Worm (Caenorhabditis elegans) whole organism, L1 larva: ENCODE data around the gene frpr-12.

ENCODE experiments used
- ama-1 ChIP-seq: fragments of 150-350 bp; optimal IDR thresholded peaks from 2 replicates; lab custom pipeline; 2014
- blmp-1 ChIP-seq: fragments of 150-350 bp; optimal IDR thresholded peaks from 2 replicates; lab custom pipeline; 2014; ENCODE audit warnings: missing biosample characterization, missing genetic modification characterization
- lin-15B ChIP-seq: fragments of 150-350 bp; sonication (generic microtip); optimal IDR thresholded peaks from 3 replicates; lab custom pipeline; 2014; ENCODE audit warnings: missing biosample characterization, missing genetic modification characterization
- lin-39 ChIP-seq: fragments of 150-350 bp; optimal IDR thresholded peaks from 2 replicates; lab custom pipeline; 2014; ENCODE audit warnings: missing biosample characterization, missing genetic modification reagents, missing genetic modification characterization
- nhr-77 ChIP-seq: fragments of 150-350 bp; optimal IDR thresholded peaks from 2 replicates; lab custom pipeline; 2014; ENCODE audit warnings: missing biosample characterization, missing genetic modification characterization
- pax-3 ChIP-seq: fragments of 200-800 bp; sonication (Bioruptor generic); optimal IDR thresholded peaks from 2 replicates; lab custom pipeline; 2018; ENCODE audit warnings: mild to moderate bottlenecking, missing genetic modification characterization, moderate library complexity, missing compliant biosample characterization

DNA sequence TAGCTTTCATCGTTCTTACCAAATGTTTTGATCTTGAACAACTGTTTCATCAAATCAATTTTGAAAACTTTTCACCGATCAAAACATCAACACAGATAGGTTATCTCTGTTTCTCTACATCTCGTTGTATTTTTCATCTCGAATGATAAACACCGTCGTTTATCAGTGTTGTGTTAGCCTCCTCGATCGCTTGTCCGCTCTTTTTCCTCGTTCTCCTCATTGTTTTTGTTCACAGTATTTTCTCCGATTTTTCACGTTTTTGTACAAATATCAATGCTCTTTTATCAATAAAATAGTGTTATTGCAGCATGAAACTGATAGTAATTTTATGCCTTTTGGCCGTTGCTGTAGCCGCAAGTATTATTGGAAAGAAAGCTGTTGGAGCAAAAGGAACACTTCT, 20.0 kb downstream of the frpr-12 start, which contains the start of gene ttr-47:
- TF ChIP-seq ama-1 = no peak
- no peak for TF ChIP-seq nhr-77 (tag; lab: Kevin White, UChicago)
- peak; percentile 15 for TF ChIP-seq blmp-1 (tag; lab: Kevin White, UChicago)
- TF ChIP-seq lin-39 (tag; lab: Kevin White, UChicago) = no peak
- no peak for TF ChIP-seq lin-15B (tag; lab: Kevin White, UChicago)
- no peak for TF ChIP-seq pax-3
